Worm (Caenorhabditis elegans): ENCODE measurements around the gene wdr-37.

Gene wdr-37

ce11 chrIII:5634509-5634908 is 34.7 kb upstream of the wdr-37 start:
- no peak for TF ChIP-seq C08G9.2 (tag; optimal IDR thresholded peaks at IDR 0.05)
- TF ChIP-seq fax-1 (tag; optimal IDR thresholded peaks at IDR 0.05) = no peak
- TF ChIP-seq ceh-45 (GFP tag; IDR thresholded peaks at IDR 0.05) = no peak
- TF ChIP-seq ets-4 (tag; optimal IDR thresholded peaks at IDR 0.05) = no peak
- no peak for TF ChIP-seq hlh-13 (GFP tag; optimal IDR thresholded peaks at IDR 0.05)
- TF ChIP-seq elt-2 (tag; optimal IDR thresholded peaks at IDR 0.05) = no peak
- no peak for TF ChIP-seq ceh-9 (tag; optimal IDR thresholded peaks at IDR 0.05)
- TF ChIP-seq unc-42 (tag; optimal IDR thresholded peaks at IDR 0.05) = peak; percentile 8

- no peak for TF ChIP-seq lin-11 (tag; optimal IDR thresholded peaks at IDR 0.05)
- peak; percentile 85 for TF ChIP-seq unc-42 (tag; optimal IDR thresholded peaks at IDR 0.05)
Measured at ce11 chrIII:5632426-5632976, 32.6 kb upstream of the wdr-37 start.

ce11 chrIII:5630350-5630749 is 30.5 kb upstream of the wdr-37 start:
- TF ChIP-seq fkh-10 (GFP tag; optimal IDR thresholded peaks at IDR 0.05) (no peak), mec-3 (tag; optimal IDR thresholded peaks at IDR 0.05; ENCODE audit: borderline replicate concordance) (no peak), ceh-31 (tag; optimal IDR thresholded peaks at IDR 0.05) (no peak), pat-9 (tag; optimal IDR thresholded peaks at IDR 0.05) (no peak), pha-2 (tag; optimal IDR thresholded peaks at IDR 0.05) (no peak), unc-42 (tag; optimal IDR thresholded peaks at IDR 0.05) (no peak), dmd-4 (tag; optimal IDR thresholded peaks at IDR 0.05; ENCODE audit: borderline replicate concordance) (no peak), rnt-1 (tag; optimal IDR thresholded peaks at IDR 0.05) (no peak), tbx-7 (tag; optimal IDR thresholded peaks at IDR 0.05) (no peak), Y22D7AL.16 (tag; optimal IDR thresholded peaks at IDR 0.05) (no peak)

ce11 chrIII:5629225-5629624 is 29.4 kb upstream of the wdr-37 start:
- TF ChIP-seq ref-2 (tag; optimal IDR thresholded peaks at IDR 0.05) = no peak

ce11 chrIII:5624835-5625234 is 25.0 kb upstream of the wdr-37 start, which contains the start of gene daf-4:
daf-4 (plus strand) TSS chrIII:5625135.
- TF ChIP-seq ceh-18 (tag; optimal IDR thresholded peaks at IDR 0.05) (no peak), sox-4 (tag; optimal IDR thresholded peaks at IDR 0.05) (no peak), pqm-1 (tag; optimal IDR thresholded peaks at IDR 0.05) (no peak), hlh-30 (tag; optimal IDR thresholded peaks at IDR 0.05; ENCODE audit: insufficient read depth) (no peak), ceh-6 (GFP tag; optimal IDR thresholded peaks at IDR 0.05) (no peak), nhr-11 (tag; optimal IDR thresholded peaks at IDR 0.05) (no peak), pha-2 (tag; optimal IDR thresholded peaks at IDR 0.05) (no peak), nhr-232 (tag; optimal IDR thresholded peaks at IDR 0.05) (no peak), syd-9 (tag; optimal IDR thresholded peaks at IDR 0.05) (no peak), ref-2 (tag; optimal IDR thresholded peaks at IDR 0.05) (no peak)

- TF ChIP-seq odd-2 (tag; optimal IDR thresholded peaks at IDR 0.05) = no peak
- peak; percentile 30 for TF ChIP-seq hlh-30 (tag; optimal IDR thresholded peaks at IDR 0.05; ENCODE audit: insufficient read depth)
Measured at ce11 chrIII:5623418-5623817, 23.6 kb upstream of the wdr-37 start.

ce11 chrIII:5622232-5623009 is 22.6 kb upstream of the wdr-37 start:
- no peak for TF ChIP-seq Y22D7AL.16 (tag; optimal IDR thresholded peaks at IDR 0.05)
- TF ChIP-seq odd-2 (tag; optimal IDR thresholded peaks at IDR 0.05) = no peak
- TF ChIP-seq syd-9 (tag; optimal IDR thresholded peaks at IDR 0.05) = no peak
- no peak for TF ChIP-seq pros-1 (tag; optimal IDR thresholded peaks at IDR 0.05)
- TF ChIP-seq fax-1 (tag; optimal IDR thresholded peaks at IDR 0.05) = no peak
- no peak for TF ChIP-seq ceh-19 (GFP tag; optimal IDR thresholded peaks at IDR 0.05)
- no peak for TF ChIP-seq ceh-48 (tag; optimal IDR thresholded peaks at IDR 0.05)
- no peak for TF ChIP-seq ceh-45 (GFP tag; IDR thresholded peaks at IDR 0.05)
- TF ChIP-seq nfya-1 (tag; optimal IDR thresholded peaks at IDR 0.05) = no peak
- TF ChIP-seq nhr-11 (tag; optimal IDR thresholded peaks at IDR 0.05) = no peak
- TF ChIP-seq unc-55 (GFP tag; optimal IDR thresholded peaks at IDR 0.05) = no peak
- TF ChIP-seq ceh-2 (tag; optimal IDR thresholded peaks at IDR 0.05) = no peak
- TF ChIP-seq mec-3 (tag; optimal IDR thresholded peaks at IDR 0.05; ENCODE audit: borderline replicate concordance) = no peak
- TF ChIP-seq hlh-30 (tag; optimal IDR thresholded peaks at IDR 0.05; ENCODE audit: insufficient read depth) = no peak
- no peak for TF ChIP-seq ceh-18 (tag; optimal IDR thresholded peaks at IDR 0.05)
- no peak for TF ChIP-seq elt-4 (tag; optimal IDR thresholded peaks at IDR 0.05)
- no peak for TF ChIP-seq madf-2 (tag; optimal IDR thresholded peaks at IDR 0.05)
